Worm (Caenorhabditis elegans) whole organism, L2 larva: ENCODE results near the gene F07E5.7.

Experiments used
- ceh-82 ChIP-seq: fragments of 150-350 bp; optimal IDR thresholded peaks from 2 replicates; lab custom pipeline; 2014; ENCODE audit warnings: missing biosample characterization, missing genetic modification characterization
- dmd-4 ChIP-seq: sonication (generic microtip); optimal IDR thresholded peaks from 2 replicates; lab custom pipeline; 2017; ENCODE audit warnings: missing biosample characterization, missing genetic modification characterization
- gmeb-1 ChIP-seq: fragments of 150-350 bp; optimal IDR thresholded peaks from 2 replicates; lab custom pipeline; 2014; ENCODE audit warnings: missing biosample characterization, missing genetic modification characterization
- lin-39 ChIP-seq: fragments of 150-350 bp; optimal IDR thresholded peaks from 2 replicates; lab custom pipeline; 2014; ENCODE audit warnings: missing biosample characterization, missing genetic modification reagents, missing genetic modification characterization
- nhr-10 ChIP-seq: sonication (generic microtip); optimal IDR thresholded peaks from 2 replicates; lab custom pipeline; 2017; ENCODE audit warnings: missing biosample characterization, missing genetic modification characterization
- nhr-6 ChIP-seq: fragments of 150-350 bp; optimal IDR thresholded peaks from 2 replicates; lab custom pipeline; 2014; ENCODE audit warnings: missing biosample characterization, missing genetic modification characterization
- skn-1 ChIP-seq: sonication (generic microtip); optimal IDR thresholded peaks from 2 replicates; lab custom pipeline; 2017; ENCODE audit warnings: missing biosample characterization, missing genetic modification characterization
- unc-55 ChIP-seq: fragments of 150-350 bp; sonication (generic microtip); optimal IDR thresholded peaks from 3 replicates; lab custom pipeline; 2014; ENCODE audit warnings: missing biosample characterization, missing genetic modification reagents, missing genetic modification characterization
- unc-62 ChIP-seq: fragments of 150-350 bp; optimal IDR thresholded peaks from 2 replicates; lab custom pipeline; 2014; ENCODE audit warnings: missing biosample characterization, missing genetic modification reagents, missing genetic modification characterization

DNA sequence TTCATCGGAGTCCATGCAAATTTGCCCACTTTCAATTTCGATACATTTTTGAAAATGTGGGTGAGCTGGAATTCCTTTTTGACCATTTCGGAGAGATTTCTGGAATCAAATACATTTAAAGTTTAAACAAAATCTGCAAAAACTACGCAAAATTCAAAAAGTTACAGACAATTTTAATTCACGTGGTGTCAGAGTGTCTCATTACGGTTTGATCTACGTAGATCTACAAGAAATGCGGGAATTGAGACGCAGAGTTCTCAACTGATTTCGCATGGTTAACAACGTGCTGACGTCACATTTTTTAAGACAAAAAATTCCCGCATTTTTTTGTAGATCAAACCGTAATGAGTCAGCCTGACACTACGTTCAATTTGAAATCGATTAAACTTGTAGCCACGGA, 44.8 kb downstream of the F07E5.7 start, which contains the start of gene bath-21:
- TF ChIP-seq gmeb-1 (tag; lab: Kevin White, UChicago) (no peak), nhr-6 (tag; lab: Kevin White, UChicago) (no peak), nhr-10 (tag; lab: Kevin White, UChicago) (no peak), unc-62 (GFP tag; lab: Kevin White, UChicago) (no peak), dmd-4 (tag; lab: Kevin White, UChicago) (no peak), ceh-82 (no peak), lin-39 (no peak), unc-55 (GFP tag; lab: Kevin White, UChicago) (no peak), skn-1 (tag; lab: Kevin White, UChicago) (no peak)
